Worm (Caenorhabditis elegans) whole organism, L3 larva: Measurements from ENCODE around the gene C33C12.12.

Experiments
- elt-1 ChIP-seq: fragments of 150-350 bp; optimal IDR thresholded peaks from 2 replicates; lab custom pipeline; 2014; ENCODE audit warnings: missing biosample characterization, missing genetic modification characterization
- fkh-10 ChIP-seq: sonication (generic microtip); optimal IDR thresholded peaks from 2 replicates; lab custom pipeline; 2017; ENCODE audit warnings: missing biosample characterization, missing genetic modification reagents, missing genetic modification characterization
- mdl-1 ChIP-seq: fragments of 150-350 bp; optimal IDR thresholded peaks from 2 replicates; lab custom pipeline; 2014; ENCODE audit warnings: missing biosample characterization, missing genetic modification characterization
- nfya-1 ChIP-seq: sonication (generic microtip); optimal IDR thresholded peaks from 2 replicates; lab custom pipeline; 2017; ENCODE audit warnings: missing genetic modification characterization, mild to moderate bottlenecking, missing compliant biosample characterization, antibody characterized with exemption, moderate library complexity; ENCODE audit not compliant: insufficient read depth
- nhr-12 ChIP-seq: fragments of 150-350 bp; optimal IDR thresholded peaks from 2 replicates; lab custom pipeline; 2014; ENCODE audit warnings: missing biosample characterization, missing genetic modification characterization
- nhr-237 ChIP-seq: fragments of 150-350 bp; optimal IDR thresholded peaks from 2 replicates; lab custom pipeline; 2014; ENCODE audit warnings: missing biosample characterization, missing genetic modification characterization
- pqm-1 ChIP-seq: fragments of 150-350 bp; optimal IDR thresholded peaks from 2 replicates; lab custom pipeline; 2017; ENCODE audit warnings: missing biosample characterization, missing genetic modification characterization, inconsistent platforms

DNA sequence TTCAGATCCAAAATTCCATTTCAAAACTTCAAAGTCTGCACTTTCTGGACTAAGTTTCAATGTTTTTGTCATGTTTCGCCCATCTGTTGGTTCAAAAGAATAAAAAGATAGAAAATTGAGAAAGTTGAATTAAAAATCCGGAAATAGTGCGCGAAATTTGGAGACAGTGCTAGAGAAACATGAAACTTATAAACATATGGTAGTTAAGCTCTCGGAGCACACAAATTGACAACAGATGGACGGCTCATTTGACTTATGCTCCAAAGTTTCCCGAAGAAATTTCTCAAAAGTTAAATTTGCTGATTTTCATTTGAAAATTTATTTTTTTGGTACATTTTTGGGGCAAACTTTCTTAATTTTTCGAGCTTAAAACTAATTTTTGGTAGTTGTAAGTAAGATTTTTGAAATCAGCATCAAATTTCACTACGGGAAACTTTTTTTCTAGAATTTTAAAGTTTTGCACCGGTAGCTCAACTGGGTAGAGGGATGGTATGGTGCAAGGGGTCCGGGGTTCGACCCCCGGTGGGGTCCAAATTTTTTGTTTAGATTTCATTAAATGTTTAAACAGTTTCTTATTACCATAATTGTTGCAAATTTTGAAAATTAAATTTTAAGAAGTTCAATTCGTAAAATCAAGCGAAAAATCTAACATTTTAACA, 36.2 kb upstream of the C33C12.12 start:
- TF ChIP-seq nfya-1, result no peak
- TF ChIP-seq fkh-10, result no peak
- no peak for TF ChIP-seq nhr-12 (tag; lab: Kevin White, UChicago)
- no peak for TF ChIP-seq nhr-237 (tag; lab: Kevin White, UChicago)
- no peak for TF ChIP-seq pqm-1
- TF ChIP-seq elt-1 (tag; lab: Kevin White, UChicago), result no peak
- no peak for TF ChIP-seq mdl-1
